Worm (Caenorhabditis elegans): ENCODE data around the gene C07G3.15.

ce11 chrV:3535260-3535659, 38.5 kb upstream of the C07G3.15 start, which contains the start of gene nhr-221:
- TF ChIP-seq nhr-11 (tag; optimal IDR thresholded peaks at IDR 0.05) (no peak), unc-62 (GFP tag; optimal IDR thresholded peaks at IDR 0.05 in 1 of 2) (no peak), unc-62 (tag; optimal IDR thresholded peaks at IDR 0.05) (no peak), set-16 (GFP tag; IDR thresholded peaks at IDR 0.05) (no peak), php-3 (GFP tag; IDR thresholded peaks at IDR 0.05) (no peak), tag-97 (GFP tag; IDR thresholded peaks at IDR 0.05) (no peak), fos-1 (tag; optimal IDR thresholded peaks at IDR 0.05) (no peak), jun-1 (tag; optimal IDR thresholded peaks at IDR 0.05) (no peak), ztf-11 (tag; optimal IDR thresholded peaks at IDR 0.05) (no peak), daf-12 (tag; optimal IDR thresholded peaks at IDR 0.05) (no peak), ces-1 (GFP tag; optimal IDR thresholded peaks at IDR 0.05) (no peak), dve-1 (tag; optimal IDR thresholded peaks at IDR 0.05; ENCODE audit: insufficient read depth) (no peak), cey-2 (tag; optimal IDR thresholded peaks at IDR 0.05; ENCODE audit: borderline replicate concordance, insufficient read depth) (no peak), pha-4 (GFP tag; IDR thresholded peaks at IDR 0.05) (no peak), pha-4 (tag; optimal IDR thresholded peaks at IDR 0.05) (no peak), mep-1 (tag; optimal IDR thresholded peaks at IDR 0.05) (no peak)
